Worm (Caenorhabditis elegans) whole organism, L4 larva: ENCODE results near the gene F31B9.2.

ENCODE experiments used
- F10B5.3 ChIP-seq: sonication (generic microtip); optimal IDR thresholded peaks from 2 replicates; lab custom pipeline; 2016; ENCODE audit warnings: mild to moderate bottlenecking, missing genetic modification characterization, missing compliant biosample characterization
- F49E8.2 ChIP-seq: sonication (generic microtip); optimal IDR thresholded peaks from 2 replicates; lab custom pipeline; 2016; ENCODE audit warnings: missing compliant biosample characterization, mild to moderate bottlenecking, missing genetic modification characterization, borderline replicate concordance
- Y105C5A.15 ChIP-seq: fragments of 200-800 bp; sonication (Bioruptor generic); IDR thresholded peaks from 2 replicates; pipeline ENCODE4 v1.3.6; 2022; ENCODE audit warnings: missing genetic modification characterization, missing compliant biosample characterization
- Y75B8A.6 ChIP-seq: fragments of 200-800 bp; sonication (Bioruptor generic); IDR thresholded peaks from 2 replicates; pipeline ENCODE4 v1.3.6; 2022; ENCODE audit warnings: missing genetic modification reagents, missing genetic modification characterization, missing compliant biosample characterization
- aha-1 ChIP-seq: fragments of 150-350 bp; peaks from one replicate; lab custom pipeline; 2014; ENCODE audit warnings: missing biosample characterization, missing genetic modification characterization
- ceh-32 ChIP-seq: sonication (generic microtip); optimal IDR thresholded peaks from 2 replicates; lab custom pipeline; 2016; ENCODE audit warnings: mild to moderate bottlenecking, missing genetic modification characterization, missing compliant biosample characterization; ENCODE audit not compliant: poor library complexity
- ceh-62 ChIP-seq: sonication (generic microtip); optimal IDR thresholded peaks from 2 replicates; lab custom pipeline; 2017; ENCODE audit warnings: missing biosample characterization, missing genetic modification characterization
- ces-1 ChIP-seq: fragments of 150-350 bp; sonication (generic microtip); optimal IDR thresholded peaks from 4 replicates; lab custom pipeline; 2014; ENCODE audit warnings: missing biosample characterization, missing genetic modification reagents, missing genetic modification characterization
- cey-2 ChIP-seq: sonication (generic microtip); optimal IDR thresholded peaks from 3 replicates; lab custom pipeline; 2017; ENCODE audit warnings: missing genetic modification characterization, mild to moderate bottlenecking, missing compliant biosample characterization, antibody characterized with exemption, borderline replicate concordance; ENCODE audit not compliant: insufficient read depth
- daf-19 ChIP-seq: fragments of 200-800 bp; sonication (Bioruptor generic); conservative IDR thresholded peaks from 2 replicates; pipeline ENCODE4 v1.3.6; 2022; ENCODE audit warnings: missing genetic modification characterization, missing compliant biosample characterization
- daf-8 ChIP-seq: fragments of 200-800 bp; sonication (Bioruptor generic); IDR thresholded peaks from 2 replicates; pipeline ENCODE4 v1.3.6; 2022; ENCODE audit warnings: missing genetic modification characterization, missing compliant biosample characterization
- dmd-6 ChIP-seq: fragments of 200-800 bp; sonication (Bioruptor generic); IDR thresholded peaks from 2 replicates; pipeline ENCODE4 v1.3.6; 2022; ENCODE audit warnings: missing genetic modification reagents, missing genetic modification characterization, missing compliant biosample characterization
- dmd-9 ChIP-seq: fragments of 200-800 bp; sonication (Bioruptor generic); IDR thresholded peaks from 2 replicates; pipeline ENCODE4 v1.3.6; 2022; ENCODE audit warnings: missing genetic modification reagents, missing genetic modification characterization, missing compliant biosample characterization
- dve-1 ChIP-seq: sonication (generic microtip); optimal IDR thresholded peaks from 2 replicates; lab custom pipeline; 2017; ENCODE audit warnings: antibody characterized with exemption, mild to moderate bottlenecking, missing genetic modification characterization, missing compliant biosample characterization; ENCODE audit not compliant: insufficient read depth
- egl-43 ChIP-seq: fragments of 200-800 bp; sonication (Bioruptor generic); IDR thresholded peaks from 2 replicates; pipeline ENCODE4 v1.3.6; 2022; ENCODE audit warnings: missing genetic modification reagents, missing genetic modification characterization, missing compliant biosample characterization
- fkh-10 ChIP-seq: fragments of 150-350 bp; optimal IDR thresholded peaks from 2 replicates; lab custom pipeline; 2014; ENCODE audit warnings: missing biosample characterization, missing genetic modification reagents, missing genetic modification characterization
- fos-1 ChIP-seq: fragments of 150-350 bp; optimal IDR thresholded peaks from 2 replicates; lab custom pipeline; 2014; ENCODE audit warnings: missing biosample characterization, missing genetic modification characterization
- hmg-1.1 ChIP-seq: fragments of 200-800 bp; sonication (Bioruptor generic); IDR thresholded peaks from 2 replicates; pipeline ENCODE4 v1.3.6; 2022; ENCODE audit warnings: missing genetic modification reagents, missing genetic modification characterization, missing compliant biosample characterization
- lim-7 ChIP-seq: fragments of 200-800 bp; sonication (Bioruptor generic); IDR thresholded peaks from 2 replicates; pipeline ENCODE4 v1.3.6; 2022; ENCODE audit warnings: missing genetic modification characterization, missing compliant biosample characterization
- lin-13 ChIP-seq: fragments of 150-350 bp; optimal IDR thresholded peaks from 2 replicates; lab custom pipeline; 2014; ENCODE audit warnings: missing biosample characterization, missing genetic modification reagents, missing genetic modification characterization
- nhr-102 ChIP-seq: sonication (generic microtip); optimal IDR thresholded peaks from 2 replicates; lab custom pipeline; 2016; ENCODE audit warnings: mild to moderate bottlenecking, missing genetic modification characterization, moderate library complexity, missing compliant biosample characterization
- nhr-11 ChIP-seq: fragments of 150-350 bp; optimal IDR thresholded peaks from 2 replicates; lab custom pipeline; 2014; ENCODE audit warnings: missing biosample characterization, missing genetic modification characterization
- nhr-41 ChIP-seq: fragments of 200-800 bp; sonication (Bioruptor generic); IDR thresholded peaks from 2 replicates; pipeline ENCODE4 v1.3.6; 2022; ENCODE audit warnings: missing genetic modification reagents, missing genetic modification characterization, missing compliant biosample characterization
- nhr-6 ChIP-seq: fragments of 150-350 bp; optimal IDR thresholded peaks from 2 replicates; lab custom pipeline; 2014; ENCODE audit warnings: missing biosample characterization, missing genetic modification characterization
- pha-4 ChIP-seq, 2 experiments: fragments of 150-350 bp in 1 of 2; fragments of 200-800 bp in 1 of 2; sonication (Bioruptor generic) in 1 of 2; IDR thresholded peaks in 1 of 2; optimal IDR thresholded peaks in 1 of 2; 2 replicates each; pipeline versions ENCODE4 v1.3.6 to Lab custom; 2014 to 2022; ENCODE audit warnings: missing genetic modification characterization in 2 of 2, missing genetic modification reagents in 2 of 2, missing biosample characterization in 1 of 2, missing compliant biosample characterization in 1 of 2
- saeg-2 ChIP-seq: fragments of 200-800 bp; sonication (Bioruptor generic); IDR thresholded peaks from 2 replicates; pipeline ENCODE4 v1.3.6; 2022; ENCODE audit warnings: missing genetic modification reagents, missing genetic modification characterization, missing compliant biosample characterization
- sdz-12 ChIP-seq: fragments of 200-800 bp; sonication (Bioruptor generic); optimal IDR thresholded peaks from 2 replicates; lab custom pipeline; 2018; ENCODE audit warnings: mild to moderate bottlenecking, missing genetic modification characterization, missing compliant biosample characterization
- set-16 ChIP-seq: fragments of 200-800 bp; sonication (Bioruptor generic); IDR thresholded peaks from 2 replicates; pipeline ENCODE4 v1.3.6; 2022; ENCODE audit warnings: missing genetic modification reagents, missing genetic modification characterization, missing compliant biosample characterization
- snpc-4 ChIP-seq: fragments of 150-350 bp; optimal IDR thresholded peaks from 2 replicates; lab custom pipeline; 2014; ENCODE audit warnings: missing biosample characterization, missing genetic modification characterization
- tra-1 ChIP-seq: fragments of 200-800 bp; sonication (Bioruptor generic); IDR thresholded peaks from 2 replicates; pipeline ENCODE4 v1.3.6; 2022; ENCODE audit warnings: missing genetic modification reagents, missing genetic modification characterization, missing compliant biosample characterization
- unc-39 ChIP-seq: sonication (generic microtip); optimal IDR thresholded peaks from 2 replicates; lab custom pipeline; 2017; ENCODE audit warnings: missing biosample characterization, missing genetic modification characterization
- unc-62 ChIP-seq, 3 experiments: fragments of 150-350 bp in 1 of 3; sonication (generic microtip); optimal IDR thresholded peaks in 2 of 3; peaks in 1 of 3; 1 replicate in 1 of 3; 2 replicates in 2 of 3; lab custom pipeline; 2014 to 2017; ENCODE audit warnings: missing biosample characterization in 3 of 3, missing genetic modification characterization in 3 of 3, missing genetic modification reagents in 3 of 3, missing genotype in 1 of 3
- zfp-2 ChIP-seq: sonication (generic microtip); optimal IDR thresholded peaks from 2 replicates; lab custom pipeline; 2016; ENCODE audit warnings: mild to moderate bottlenecking, missing genetic modification characterization, missing compliant biosample characterization
- zfp-3 ChIP-seq: fragments of 200-800 bp; sonication (Bioruptor generic); conservative IDR thresholded peaks from 2 replicates; pipeline ENCODE4 v1.3.6; 2022; ENCODE audit warnings: missing genetic modification reagents, missing genetic modification characterization, missing compliant biosample characterization

The F31B9.2 gene

ce11 chrX:15902835-15903234 is 14.3 kb upstream of the F31B9.2 start:
- peak in 1 of 2 experiments; percentile 89 for TF ChIP-seq unc-62 (GFP tag; optimal IDR thresholded peaks at IDR 0.05 in 1 of 2; lab: Kevin White, UChicago)
- TF ChIP-seq unc-62 (tag; optimal IDR thresholded peaks at IDR 0.05; lab: Kevin White, UChicago): no peak
- TF ChIP-seq daf-19 (GFP tag; lab: Robert Waterston, UW): no peak
- TF ChIP-seq, all 104 proteins: peak for 1

- TF ChIP-seq lin-13 (GFP tag; lab: Kevin White, UChicago) (no peak), ces-1 (GFP tag; lab: Kevin White, UChicago) (no peak), egl-43 (GFP tag; lab: Robert Waterston, UW) (no peak), cey-2 (tag; lab: Kevin White, UChicago) (no peak), Y75B8A.6 (GFP tag; lab: Robert Waterston, UW) (no peak), pha-4 (GFP tag; IDR thresholded peaks at IDR 0.05; lab: Robert Waterston, UW) (no peak), pha-4 (tag; optimal IDR thresholded peaks at IDR 0.05; lab: Kevin White, UChicago) (no peak), hmg-1.1 (GFP tag; lab: Robert Waterston, UW) (no peak), saeg-2 (GFP tag; lab: Robert Waterston, UW) (no peak), nhr-6 (no peak), ceh-32 (tag; lab: Kevin White, UChicago) (no peak), F49E8.2 (tag; lab: Kevin White, UChicago) (no peak), fkh-10 (no peak), zfp-3 (GFP tag; lab: Robert Waterston, UW) (no peak)
Measured at ce11 chrX:15910328-15910727, 6.8 kb upstream of the F31B9.2 start, which contains the start of gene npr-33. Gene npr-33 (plus strand): TSS chrX:15910628.

ce11 chrX:15912841-15913240 is 4.3 kb upstream of the F31B9.2 start:
- TF ChIP-seq aha-1: peak; percentile 15
- peak; percentile 88 for TF ChIP-seq set-16 (GFP tag; lab: Robert Waterston, UW)
- no peak for TF ChIP-seq daf-19 (GFP tag; lab: Robert Waterston, UW)
- TF ChIP-seq dmd-9 (GFP tag; lab: Robert Waterston, UW): 0 out of 2 replicates have a peak, but pooled peaks have one; percentile 20
- no peak for TF ChIP-seq Y105C5A.15 (GFP tag; lab: Robert Waterston, UW)
- no peak for TF ChIP-seq snpc-4 (tag; lab: Kevin White, UChicago)
- no peak for TF ChIP-seq zfp-2 (tag; lab: Kevin White, UChicago)
- no peak for TF ChIP-seq nhr-11 (tag; lab: Kevin White, UChicago)

- TF ChIP-seq set-16 (GFP tag; lab: Robert Waterston, UW): no peak
- peak in 1 of 2 experiments; percentile 96 for TF ChIP-seq unc-62 (GFP tag; optimal IDR thresholded peaks at IDR 0.05 in 1 of 2; lab: Kevin White, UChicago)
- no peak for TF ChIP-seq unc-62 (tag; optimal IDR thresholded peaks at IDR 0.05; lab: Kevin White, UChicago)
Measured at ce11 chrX:15915774-15916173, 1.4 kb upstream of the F31B9.2 start.

ce11 chrX:15919372-15919771 is 2.2 kb downstream of the F31B9.2 start, which contains the start of gene F31B9.7:
Gene F31B9.7 (plus strand): TSS chrX:15919672.
- TF ChIP-seq fos-1 (tag; lab: Kevin White, UChicago) (no peak), aha-1 (peak; percentile 51)

ce11 chrX:15923440-15923839 is 6.3 kb downstream of the F31B9.2 start, which contains the start of gene F31B9.3:
Gene F31B9.3 (plus strand): TSS chrX:15923740.
- TF ChIP-seq dmd-9 (GFP tag; lab: Robert Waterston, UW) (no peak), nhr-102 (tag; lab: Kevin White, UChicago) (no peak), lim-7 (GFP tag; lab: Robert Waterston, UW) (no peak), F10B5.3 (tag; lab: Kevin White, UChicago) (no peak), dve-1 (no peak), egl-43 (GFP tag; lab: Robert Waterston, UW) (no peak), daf-8 (GFP tag; lab: Robert Waterston, UW) (no peak), unc-39 (tag; lab: Kevin White, UChicago) (no peak), ceh-62 (no peak), nhr-41 (GFP tag; lab: Robert Waterston, UW) (no peak), sdz-12 (GFP tag; lab: Kevin White, UChicago) (no peak), dmd-6 (no peak), tra-1 (GFP tag; lab: Robert Waterston, UW) (no peak)
